Fruit fly (Drosophila melanogaster): ENCODE measurements around the gene Snmp1.

DNA sequence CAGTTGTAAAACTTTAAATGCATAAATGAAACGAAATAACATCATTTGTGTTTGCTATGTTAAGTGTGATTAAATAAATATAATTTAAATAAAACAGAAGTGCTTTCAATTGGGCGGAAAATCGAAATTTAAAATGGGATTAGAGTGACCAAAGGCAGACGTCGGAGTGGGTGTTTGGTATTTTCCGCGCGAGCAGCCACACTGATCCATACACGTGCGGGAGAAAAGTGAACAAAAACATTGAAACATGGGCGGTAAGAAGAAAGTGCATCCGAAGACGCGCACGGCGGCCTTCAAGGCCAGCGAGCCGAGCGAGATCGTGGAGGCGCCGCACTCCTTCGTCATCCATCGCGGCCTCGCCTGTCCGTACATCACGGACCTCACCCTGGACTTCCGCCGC is 51.9 kb downstream of the Snmp1 start, which contains the start of gene ppan:
- TF ChIP-seq ind (GFP tag; optimal IDR thresholded peaks at IDR 0.05) (no peak), wor (GFP tag; IDR thresholded peaks at IDR 0.05) (no peak)
